Worm (Caenorhabditis elegans) whole organism, L2 larva: ENCODE measurements around the gene sart-3.

Experiments
- C34F6.9 ChIP-seq: fragments of 150-350 bp; optimal IDR thresholded peaks from 2 replicates; lab custom pipeline; 2014; ENCODE audit warnings: missing biosample characterization, missing genetic modification characterization
- ZK546.5 ChIP-seq: sonication (generic microtip); optimal IDR thresholded peaks from 2 replicates; lab custom pipeline; 2017; ENCODE audit warnings: missing biosample characterization, missing genetic modification characterization
- lin-39 ChIP-seq: fragments of 150-350 bp; optimal IDR thresholded peaks from 2 replicates; lab custom pipeline; 2014; ENCODE audit warnings: missing biosample characterization, missing genetic modification reagents, missing genetic modification characterization
- nhr-11 ChIP-seq: fragments of 150-350 bp; optimal IDR thresholded peaks from 2 replicates; lab custom pipeline; 2014; ENCODE audit warnings: missing biosample characterization, missing genetic modification characterization
- nhr-237 ChIP-seq: fragments of 150-350 bp; optimal IDR thresholded peaks from 2 replicates; lab custom pipeline; 2014; ENCODE audit warnings: missing biosample characterization, missing genetic modification characterization
- nhr-25 ChIP-seq: fragments of 150-350 bp; sonication (generic microtip); optimal IDR thresholded peaks from 3 replicates; lab custom pipeline; 2014; ENCODE audit warnings: missing biosample characterization, missing genetic modification characterization
- sem-4 ChIP-seq: fragments of 150-350 bp; optimal IDR thresholded peaks from 2 replicates; lab custom pipeline; 2014; ENCODE audit warnings: missing biosample characterization, missing genetic modification reagents, missing genetic modification characterization
- skn-1 ChIP-seq: sonication (generic microtip); optimal IDR thresholded peaks from 2 replicates; lab custom pipeline; 2017; ENCODE audit warnings: missing biosample characterization, missing genetic modification characterization
- snpc-4 ChIP-seq: fragments of 150-350 bp; optimal IDR thresholded peaks from 2 replicates; lab custom pipeline; 2014; ENCODE audit warnings: missing biosample characterization, missing genetic modification characterization
- unc-62 ChIP-seq: fragments of 150-350 bp; optimal IDR thresholded peaks from 2 replicates; lab custom pipeline; 2014; ENCODE audit warnings: missing biosample characterization, missing genetic modification reagents, missing genetic modification characterization

ce11 chrIV:11375713-11376112 is 42.9 kb upstream of the sart-3 start:
- TF ChIP-seq C34F6.9 (no peak), lin-39 (tag; lab: Kevin White, UChicago) (no peak), unc-62 (GFP tag; lab: Kevin White, UChicago) (no peak), snpc-4 (tag; lab: Kevin White, UChicago) (no peak), nhr-11 (tag; lab: Kevin White, UChicago) (no peak), nhr-25 (tag; lab: Kevin White, UChicago) (no peak), nhr-237 (tag; lab: Kevin White, UChicago) (no peak), sem-4 (tag; lab: Kevin White, UChicago) (no peak), skn-1 (tag; lab: Kevin White, UChicago) (no peak), ZK546.5 (no peak)
